Fruit fly (Drosophila melanogaster): ENCODE data around the gene tim.

Gene tim

dm6 chr2L:3449555-3450320 is 58.2 kb downstream of the tim start, which contains the start of gene Snx1:
Gene Snx1 (plus strand): TSS chr2L:3449683.
- no peak for TF ChIP-seq Rel (GFP tag; optimal IDR thresholded peaks at IDR 0.05)
- peak; percentile 80 for TF ChIP-seq Rel (tag; optimal IDR thresholded peaks at IDR 0.05)
- no peak for TF ChIP-seq Vsx2 (GFP tag; optimal IDR thresholded peaks at IDR 0.05; ENCODE audit: partially characterized antibody)
- peak; percentile 64 for TF ChIP-seq sage (GFP tag; optimal IDR thresholded peaks at IDR 0.05)

dm6 chr2L:3445655-3446054 is 62.3 kb downstream of the tim start, which contains the start of gene CG2772:
Gene CG2772 (plus strand): TSS chr2L:3445992.
- TF ChIP-seq Mio (GFP tag; optimal IDR thresholded peaks at IDR 0.05) = no peak
- no peak for TF ChIP-seq h (GFP tag; optimal IDR thresholded peaks at IDR 0.05)
- no peak for TF ChIP-seq GATAd (GFP tag; optimal IDR thresholded peaks at IDR 0.05)
- TF ChIP-seq tai (GFP tag; optimal IDR thresholded peaks at IDR 0.05) = no peak
- TF ChIP-seq Hr78 (GFP tag; optimal IDR thresholded peaks at IDR 0.05) = no peak
- no peak for TF ChIP-seq OdsH (GFP tag; optimal IDR thresholded peaks at IDR 0.05)
- no peak for TF ChIP-seq usp (GFP tag; optimal IDR thresholded peaks at IDR 0.05)
- TF ChIP-seq CG32264 (GFP tag; optimal IDR thresholded peaks at IDR 0.05) = no peak
- no peak for TF ChIP-seq Sp1 (GFP tag; optimal IDR thresholded peaks at IDR 0.05)
- TF ChIP-seq rgr (GFP tag; optimal IDR thresholded peaks at IDR 0.05) = no peak
- no peak for TF ChIP-seq CrebA (GFP tag; optimal IDR thresholded peaks at IDR 0.05; ENCODE audit: borderline replicate concordance)
- no peak for TF ChIP-seq psq (GFP tag; optimal IDR thresholded peaks at IDR 0.05)
- no peak for TF ChIP-seq pan (optimal IDR thresholded peaks at IDR 0.05)
- TF ChIP-seq Hnf4 (GFP tag; optimal IDR thresholded peaks at IDR 0.05) = no peak
- no peak for TF ChIP-seq woc (GFP tag; optimal IDR thresholded peaks at IDR 0.05)

- TF ChIP-seq Hnf4 (GFP tag; optimal IDR thresholded peaks at IDR 0.05) = no peak
- TF ChIP-seq jim (GFP tag; optimal IDR thresholded peaks at IDR 0.05) = no peak
- TF ChIP-seq Jra (GFP tag; optimal IDR thresholded peaks at IDR 0.05) = no peak
- no peak for TF ChIP-seq Dfd (GFP tag; optimal IDR thresholded peaks at IDR 0.05)
- TF ChIP-seq N (GFP tag; optimal IDR thresholded peaks at IDR 0.05) = no peak
- TF ChIP-seq usp (GFP tag; optimal IDR thresholded peaks at IDR 0.05) = no peak
- peak; percentile 53 for TF ChIP-seq rgr (GFP tag; optimal IDR thresholded peaks at IDR 0.05)
- TF ChIP-seq Abd-B (GFP tag; optimal IDR thresholded peaks at IDR 0.05) = no peak
- no peak for TF ChIP-seq CG32264 (GFP tag; optimal IDR thresholded peaks at IDR 0.05)
- peak; percentile 60 for TF ChIP-seq fru (GFP tag; optimal IDR thresholded peaks at IDR 0.05)
- peak; percentile 69 for TF ChIP-seq h (GFP tag; optimal IDR thresholded peaks at IDR 0.05)
- TF ChIP-seq pan (optimal IDR thresholded peaks at IDR 0.05) = no peak
- no peak for TF ChIP-seq Hr83 (GFP tag; optimal IDR thresholded peaks at IDR 0.05; ENCODE audit: poor library complexity, severe bottlenecking)
- TF ChIP-seq GATAd (GFP tag; optimal IDR thresholded peaks at IDR 0.05) = no peak
- TF ChIP-seq br (GFP tag; optimal IDR thresholded peaks at IDR 0.05) = peak; percentile 59
- TF ChIP-seq woc (GFP tag; optimal IDR thresholded peaks at IDR 0.05) = no peak
- no peak for TF ChIP-seq Vsx2 (GFP tag; optimal IDR thresholded peaks at IDR 0.05; ENCODE audit: partially characterized antibody)
- no peak for TF ChIP-seq sage (GFP tag; optimal IDR thresholded peaks at IDR 0.05)
- peak; percentile 57 for TF ChIP-seq HLH106 (tag; optimal IDR thresholded peaks at IDR 0.05)
- TF ChIP-seq Hr78 (GFP tag; optimal IDR thresholded peaks at IDR 0.05) = no peak
- no peak for TF ChIP-seq dsf (GFP tag; optimal IDR thresholded peaks at IDR 0.05; ENCODE audit: borderline replicate concordance)
- TF ChIP-seq Rel (GFP tag; optimal IDR thresholded peaks at IDR 0.05) = no peak
- no peak for TF ChIP-seq Rel (tag; optimal IDR thresholded peaks at IDR 0.05)
- TF ChIP-seq dl (GFP tag; optimal IDR thresholded peaks at IDR 0.05; ENCODE audit: insufficient read depth in 1 of 2, partially characterized antibody in 2 of 2) = no peak
- TF ChIP-seq sv (GFP tag; optimal IDR thresholded peaks at IDR 0.05) = peak; percentile 3
- no peak for TF ChIP-seq Myc (optimal IDR thresholded peaks at IDR 0.05)
- no peak for TF ChIP-seq tai (GFP tag; optimal IDR thresholded peaks at IDR 0.05)
- TF ChIP-seq Sp1 (GFP tag; optimal IDR thresholded peaks at IDR 0.05) = peak; percentile 35
- TF ChIP-seq Dif (GFP tag; optimal IDR thresholded peaks at IDR 0.05; ENCODE audit: partially characterized antibody) = no peak
- no peak for TF ChIP-seq CrebA (GFP tag; optimal IDR thresholded peaks at IDR 0.05; ENCODE audit: borderline replicate concordance)
- TF ChIP-seq ey (GFP tag; optimal IDR thresholded peaks at IDR 0.05) = peak; percentile 65
- TF ChIP-seq psq (GFP tag; optimal IDR thresholded peaks at IDR 0.05) = peak; percentile 5
- peak; percentile 57 for TF ChIP-seq OdsH (GFP tag; optimal IDR thresholded peaks at IDR 0.05)
- TF ChIP-seq brk (GFP tag; optimal IDR thresholded peaks at IDR 0.05) = no peak
- TF ChIP-seq CG9705 (GFP tag; optimal IDR thresholded peaks at IDR 0.05) = no peak
- TF ChIP-seq Mio (GFP tag; optimal IDR thresholded peaks at IDR 0.05) = no peak
- no peak for TF ChIP-seq lola (GFP tag; optimal IDR thresholded peaks at IDR 0.05)
- TF ChIP-seq foxo (GFP tag; optimal IDR thresholded peaks at IDR 0.05) = peak in 1 of 2 experiments; percentile 68
- TF ChIP-seq dmrt93B (GFP tag; optimal IDR thresholded peaks at IDR 0.05) = no peak
Measured at dm6 chr2L:3444789-3445188, 63.1 kb downstream of the tim start.
